Fruit fly (Drosophila melanogaster) whole organism, adult: Measurements from ENCODE around the gene lmd.

Experiments used
- CG1620 ChIP-seq: fragments of 200-800 bp; sonication (Bioruptor generic); optimal IDR thresholded peaks from 2 replicates; lab custom pipeline; 2016; ENCODE audit warnings: missing biosample characterization, missing genetic modification characterization
- CG7045 ChIP-seq: fragments of 200-800 bp; sonication (Bioruptor generic); optimal IDR thresholded peaks from 2 replicates; lab custom pipeline; 2017; ENCODE audit warnings: missing biosample characterization, mild to moderate bottlenecking, missing genetic modification characterization
- Mnt ChIP-seq: fragments of 200-800 bp; sonication (Bioruptor generic); optimal IDR thresholded peaks from 2 replicates; lab custom pipeline; 2016; ENCODE audit warnings: missing biosample characterization, mild to moderate bottlenecking, missing genetic modification characterization
- cnc ChIP-seq, 2 experiments: fragments of >200 bp; optimal IDR thresholded peaks; 2 replicates each; lab custom pipeline; 2017
- kay ChIP-seq: fragments of 200-800 bp; sonication (Bioruptor generic); peaks from one replicate; lab custom pipeline; 2016; ENCODE audit warnings: missing biosample characterization, missing genetic modification characterization, borderline replicate concordance
- tj ChIP-seq: fragments of 200-800 bp; sonication (Bioruptor generic); optimal IDR thresholded peaks from 3 replicates; lab custom pipeline; 2017; ENCODE audit warnings: missing biosample characterization, mild to moderate bottlenecking, missing genetic modification characterization, moderate library complexity

DNA sequence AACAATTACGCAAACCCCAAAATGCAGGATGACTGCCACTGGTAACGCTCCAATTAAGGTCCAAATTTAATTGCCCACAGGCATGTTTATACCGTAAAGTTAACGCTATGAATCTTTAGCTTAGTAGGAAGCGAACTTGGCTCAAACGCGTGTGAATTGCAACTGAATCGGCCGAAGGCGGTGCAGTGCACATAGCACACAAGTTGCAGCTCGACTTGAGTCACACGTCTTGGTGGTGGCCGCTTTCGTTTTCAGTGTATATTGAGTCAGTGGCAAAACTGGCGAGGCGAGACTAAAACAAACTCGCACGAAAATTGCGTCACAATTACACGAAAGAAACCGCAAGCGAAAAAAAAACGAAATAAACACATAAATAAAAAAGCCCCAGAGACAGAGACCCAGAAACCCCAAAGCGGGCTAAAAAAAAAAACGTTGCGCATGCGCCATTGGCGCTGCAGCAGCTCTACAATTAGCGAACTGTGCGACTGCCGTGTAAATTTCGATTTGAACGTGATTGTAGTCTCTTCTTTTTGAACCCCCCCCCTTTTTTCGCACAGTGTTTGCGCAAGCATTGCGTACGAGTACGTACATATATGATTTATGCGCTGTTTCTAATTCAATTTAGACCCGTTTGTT, 16.9 kb downstream of the lmd start:
- TF ChIP-seq tj (GFP tag; lab: Kevin White, UChicago) (no peak), Mnt (no peak), CG7045 (GFP tag; lab: Kevin White, UChicago) (no peak), kay (no peak), cnc (optimal IDR thresholded peaks at IDR 0.05; lab: Kevin White, UChicago) (no peak), CG1620 (GFP tag; lab: Kevin White, UChicago) (no peak)
